Worm (Caenorhabditis elegans): ENCODE results near the gene dec-7.

DNA sequence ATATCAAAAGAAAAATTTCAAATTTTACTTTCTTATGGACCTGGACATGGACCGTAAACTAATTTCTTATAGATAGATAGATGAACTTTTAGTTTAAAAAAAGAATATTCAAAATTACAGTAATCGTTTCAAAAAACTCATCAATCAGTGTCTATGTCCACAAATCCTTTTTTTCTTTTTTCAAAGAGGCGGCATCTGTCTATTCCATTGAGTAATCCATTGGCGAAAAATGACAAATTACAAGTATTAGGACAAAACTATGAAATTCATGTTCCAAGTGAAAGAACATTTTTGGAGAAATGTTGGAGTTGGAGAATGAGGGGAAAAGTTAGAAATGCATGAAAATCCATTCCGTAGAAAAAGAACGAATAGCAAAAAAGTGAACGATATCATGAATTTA is 53.3 kb downstream of the dec-7 start:
- TF ChIP-seq ceh-31 (tag; optimal IDR thresholded peaks at IDR 0.05) (no peak), T23F11.4 (GFP tag; optimal IDR thresholded peaks at IDR 0.05) (no peak), K02D7.2 (tag; optimal IDR thresholded peaks at IDR 0.05) (no peak), ztf-16 (tag; optimal IDR thresholded peaks at IDR 0.05) (no peak), ama-1 (optimal IDR thresholded peaks at IDR 0.05) (no peak), elt-2 (tag; optimal IDR thresholded peaks at IDR 0.05) (no peak), tbx-7 (tag; optimal IDR thresholded peaks at IDR 0.05) (no peak), nhr-11 (tag; optimal IDR thresholded peaks at IDR 0.05) (no peak), dmd-4 (tag; optimal IDR thresholded peaks at IDR 0.05; ENCODE audit: borderline replicate concordance) (no peak)

All from whole organism, late embryonic.